Fruit fly (Drosophila melanogaster) whole organism, wandering third instar larva: Measurements from ENCODE around the gene CG18731.

Source experiments
- HLH106 ChIP-seq: fragments of 200-800 bp; optimal IDR thresholded peaks from 3 replicates; lab custom pipeline; 2019; ENCODE audit warnings: missing biosample characterization, mild to moderate bottlenecking, missing genetic modification characterization, moderate library complexity
- Hr78 ChIP-seq: fragments of >200 bp; optimal IDR thresholded peaks from 2 replicates; lab custom pipeline; 2017; ENCODE audit warnings: missing biosample characterization, missing genetic modification characterization
- br ChIP-seq: fragments of 200-800 bp; sonication (Bioruptor generic); optimal IDR thresholded peaks from 2 replicates; lab custom pipeline; 2016; ENCODE audit warnings: missing biosample characterization, missing genetic modification characterization
- brk ChIP-seq: fragments of 200-800 bp; sonication (Bioruptor generic); optimal IDR thresholded peaks from 2 replicates; lab custom pipeline; 2016; ENCODE audit warnings: missing biosample characterization, mild to moderate bottlenecking, missing genetic modification characterization
- fru ChIP-seq: fragments of 200-800 bp; sonication (Bioruptor generic); optimal IDR thresholded peaks from 3 replicates; lab custom pipeline; 2016; ENCODE audit warnings: missing biosample characterization, mild to moderate bottlenecking, missing genetic modification characterization
- h ChIP-seq: fragments of 200-800 bp; sonication (Bioruptor generic); optimal IDR thresholded peaks from 3 replicates; lab custom pipeline; 2016; ENCODE audit warnings: missing biosample characterization, mild to moderate bottlenecking, missing genetic modification characterization
- psq ChIP-seq: fragments of 200-800 bp; sonication (Bioruptor generic); optimal IDR thresholded peaks from 3 replicates; lab custom pipeline; 2017; ENCODE audit warnings: missing biosample characterization, mild to moderate bottlenecking, missing genetic modification characterization, moderate library complexity
- tai ChIP-seq: sonication (Bioruptor generic); optimal IDR thresholded peaks from 2 replicates; lab custom pipeline; 2016; ENCODE audit warnings: missing biosample characterization, missing genetic modification characterization
- woc ChIP-seq: sonication (Bioruptor generic); optimal IDR thresholded peaks from 2 replicates; lab custom pipeline; 2016; ENCODE audit warnings: missing biosample characterization, mild to moderate bottlenecking, missing genetic modification characterization

- TF ChIP-seq woc (GFP tag; lab: Kevin White, UChicago) (no peak), h (no peak), Hr78 (GFP tag; lab: Kevin White, UChicago) (no peak), psq (GFP tag; lab: Kevin White, UChicago) (no peak), tai (no peak), brk (no peak), fru (no peak), HLH106 (tag; lab: Kevin White, UChicago) (no peak), br (GFP tag; lab: Kevin White, UChicago) (no peak)
Measured at dm6 chr3R:29726277-29726676, 1.4 kb downstream of the CG18731 start.
